Worm (Caenorhabditis elegans) whole organism, late embryonic: ENCODE data around the gene acbp-5.

Experiments
- ama-1 ChIP-seq: fragments of 150-350 bp; optimal IDR thresholded peaks from 2 replicates; lab custom pipeline; 2014
- nhr-11 ChIP-seq: fragments of 150-350 bp; optimal IDR thresholded peaks from 2 replicates; lab custom pipeline; 2014; ENCODE audit warnings: missing biosample characterization, missing genetic modification characterization
- odd-2 ChIP-seq: sonication (generic microtip); optimal IDR thresholded peaks from 2 replicates; lab custom pipeline; 2017; ENCODE audit warnings: antibody characterized with exemption, mild to moderate bottlenecking, missing genetic modification characterization, missing compliant biosample characterization
- pha-4 ChIP-seq: fragments of 150-350 bp; optimal IDR thresholded peaks from 2 replicates; lab custom pipeline; 2018; ENCODE audit warnings: missing biosample characterization, missing genetic modification reagents, missing genetic modification characterization
- tbx-7 ChIP-seq: sonication (generic microtip); optimal IDR thresholded peaks from 2 replicates; lab custom pipeline; 2016; ENCODE audit warnings: missing genotype, missing genetic modification characterization, missing compliant biosample characterization

ce11 chrIII:13615530-13615929, 26.0 kb downstream of the acbp-5 start:
- TF ChIP-seq tbx-7 (tag; lab: Kevin White, UChicago) (no peak), pha-4 (tag; lab: Kevin White, UChicago) (no peak), ama-1 (no peak), odd-2 (tag; lab: Kevin White, UChicago) (no peak), nhr-11 (tag; lab: Kevin White, UChicago) (no peak)
